Fruit fly (Drosophila melanogaster) whole organism, embryonic: ENCODE data around the gene fusl.

ENCODE experiments used
- Ada2b ChIP-seq: fragments of 200-800 bp; sonication (Bioruptor generic); IDR thresholded peaks from 2 replicates; pipeline ENCODE4 v1.3.6; 2022; ENCODE audit warnings: missing biosample characterization, missing genetic modification characterization
- B-H2 ChIP-seq: fragments of 200-800 bp; sonication (Bioruptor generic); optimal IDR thresholded peaks from 2 replicates; lab custom pipeline; 2018; ENCODE audit warnings: missing biosample characterization, mild to moderate bottlenecking, missing genetic modification characterization
- CoRest ChIP-seq: fragments of 200-800 bp; sonication (Bioruptor generic); optimal IDR thresholded peaks from 3 replicates; lab custom pipeline; 2018; ENCODE audit warnings: missing biosample characterization, mild to moderate bottlenecking, missing genetic modification characterization, moderate library complexity
- Meics ChIP-seq: fragments of 200-800 bp; sonication (Bioruptor generic); optimal IDR thresholded peaks from 2 replicates; lab custom pipeline; 2017; ENCODE audit warnings: missing biosample characterization, mild to moderate bottlenecking, missing genetic modification characterization
- h ChIP-seq: fragments of >200 bp; optimal IDR thresholded peaks from 2 replicates; lab custom pipeline; 2017
- ind ChIP-seq: fragments of 200-800 bp; sonication (Bioruptor generic); optimal IDR thresholded peaks from 3 replicates; lab custom pipeline; 2016; ENCODE audit warnings: missing biosample characterization, missing genetic modification characterization
- tap ChIP-seq: fragments of 200-800 bp; optimal IDR thresholded peaks from 3 replicates; lab custom pipeline; 2019; ENCODE audit warnings: missing biosample characterization, mild to moderate bottlenecking, missing genetic modification characterization, moderate library complexity
- tna ChIP-seq: fragments of 200-800 bp; sonication (Bioruptor generic); IDR thresholded peaks from 2 replicates; pipeline ENCODE4 v1.3.6; 2022; ENCODE audit warnings: missing biosample characterization, missing genetic modification characterization; ENCODE audit not compliant: partially characterized antibody

DNA sequence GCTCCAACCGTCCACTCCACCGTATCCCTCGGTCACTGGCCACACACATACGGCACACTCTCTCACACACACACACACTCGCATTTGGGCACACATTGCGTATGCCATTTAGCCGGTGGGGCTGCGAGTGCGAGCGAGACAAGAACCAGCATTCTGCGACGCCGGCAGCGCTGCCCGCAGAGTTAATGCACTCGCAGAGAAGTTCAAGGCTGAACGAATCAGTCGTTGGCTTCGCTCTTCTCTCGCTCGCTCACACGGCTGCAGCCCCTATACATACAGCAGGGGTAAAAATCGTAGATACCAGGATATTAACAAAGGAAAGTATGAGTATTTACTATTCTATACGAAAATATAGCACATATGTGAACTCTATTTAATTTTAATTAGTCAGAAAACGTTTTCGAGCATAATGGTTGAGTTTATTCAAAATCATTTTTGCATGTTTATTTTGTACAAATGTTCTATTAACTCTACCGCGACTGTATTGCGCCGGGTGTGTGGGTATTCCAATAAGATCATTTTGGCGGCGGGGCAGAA, 44.8 kb downstream of the fusl start:
- TF ChIP-seq CoRest (tag; lab: Kevin White, UChicago) (peak; percentile 79), Meics (GFP tag; lab: Kevin White, UChicago) (peak; percentile 47), h (lab: Kevin White, UChicago) (no peak), tna (GFP tag; lab: Robert Waterston, UW) (no peak), B-H2 (GFP tag; lab: Kevin White, UChicago) (no peak), tap (tag; lab: Kevin White, UChicago) (peak; percentile 86), Ada2b (GFP tag; lab: Robert Waterston, UW) (peak; percentile 58), ind (GFP tag; lab: Kevin White, UChicago) (peak; percentile 67)
